Fruit fly (Drosophila melanogaster) whole organism, pupa: ENCODE data around the gene Reg-2.

ENCODE experiments used
- CG10348 ChIP-seq: fragments of 200-800 bp; sonication (Bioruptor generic); IDR thresholded peaks from 2 replicates; pipeline ENCODE4 v1.3.6; 2022; ENCODE audit warnings: missing biosample characterization, missing genetic modification characterization
- CG12605 ChIP-seq: fragments of 200-800 bp; sonication (Bioruptor generic); IDR thresholded peaks from 2 replicates; pipeline ENCODE4 v1.3.6; 2022; ENCODE audit warnings: missing biosample characterization, missing genetic modification characterization
- CG13204 ChIP-seq: fragments of 200-800 bp; sonication (Bioruptor generic); optimal IDR thresholded peaks from 2 replicates; lab custom pipeline; 2018; ENCODE audit warnings: missing biosample characterization, mild to moderate bottlenecking, missing genetic modification characterization, moderate library complexity
- CG14655 ChIP-seq: fragments of 200-800 bp; sonication (Bioruptor generic); optimal IDR thresholded peaks from 3 replicates; lab custom pipeline; 2017; ENCODE audit warnings: mild to moderate bottlenecking, missing biosample characterization, missing genetic modification reagents, missing genetic modification characterization
- CG15710 ChIP-seq: fragments of 200-800 bp; sonication (Bioruptor generic); optimal IDR thresholded peaks from 2 replicates; lab custom pipeline; 2018; ENCODE audit warnings: missing biosample characterization, mild to moderate bottlenecking, missing genetic modification characterization, moderate library complexity
- CG17806 ChIP-seq: fragments of 200-800 bp; sonication (Bioruptor generic); optimal IDR thresholded peaks from 2 replicates; lab custom pipeline; 2018; ENCODE audit warnings: missing biosample characterization, mild to moderate bottlenecking, missing genetic modification characterization, moderate library complexity
- CG32121 ChIP-seq: fragments of 200-800 bp; sonication (Bioruptor generic); IDR thresholded peaks from 2 replicates; pipeline ENCODE4 v1.3.6; 2022; ENCODE audit warnings: missing biosample characterization, missing genetic modification characterization
- CG34367 ChIP-seq: fragments of 200-800 bp; sonication (Bioruptor generic); optimal IDR thresholded peaks from 2 replicates; lab custom pipeline; 2018; ENCODE audit warnings: missing biosample characterization, mild to moderate bottlenecking, missing genetic modification characterization
- CG4496 ChIP-seq: fragments of 200-800 bp; sonication (Bioruptor generic); IDR thresholded peaks from 3 replicates; pipeline ENCODE4 v1.3.6; 2022; ENCODE audit warnings: missing biosample characterization, missing genetic modification characterization
- CG8159 ChIP-seq: fragments of 200-800 bp; sonication (Bioruptor generic); optimal IDR thresholded peaks from 3 replicates; lab custom pipeline; 2018; ENCODE audit warnings: missing biosample characterization, mild to moderate bottlenecking, missing genetic modification characterization, moderate library complexity
- CG8301 ChIP-seq: fragments of 200-800 bp; sonication (Bioruptor generic); optimal IDR thresholded peaks from 2 replicates; lab custom pipeline; 2018; ENCODE audit warnings: missing biosample characterization, mild to moderate bottlenecking, missing genetic modification characterization
- CG9948 ChIP-seq: fragments of 200-800 bp; sonication (Bioruptor generic); optimal IDR thresholded peaks from 2 replicates; lab custom pipeline; 2018; ENCODE audit warnings: missing biosample characterization, mild to moderate bottlenecking, missing genetic modification characterization, moderate library complexity
- D1 ChIP-seq: fragments of 200-800 bp; sonication (Bioruptor generic); optimal IDR thresholded peaks from 2 replicates; lab custom pipeline; 2018; ENCODE audit warnings: missing biosample characterization, mild to moderate bottlenecking, missing genetic modification characterization, moderate library complexity
- EcR ChIP-seq: fragments of 200-800 bp; sonication (Bioruptor generic); optimal IDR thresholded peaks from 3 replicates; lab custom pipeline; 2019; ENCODE audit warnings: missing biosample characterization, missing genetic modification characterization, mild to moderate bottlenecking, moderate library complexity, missing genetic modification reagents
- Ets98B ChIP-seq: fragments of 200-800 bp; sonication (Bioruptor generic); IDR thresholded peaks from 2 replicates; pipeline ENCODE4 v1.3.6; 2022; ENCODE audit warnings: missing biosample characterization, missing genetic modification characterization
- Pif1A ChIP-seq: fragments of 200-800 bp; sonication (Bioruptor generic); optimal IDR thresholded peaks from 3 replicates; lab custom pipeline; 2016; ENCODE audit warnings: missing biosample characterization, missing genetic modification characterization
- Pif1B ChIP-seq: fragments of 200-800 bp; sonication (Bioruptor generic); optimal IDR thresholded peaks from 3 replicates; lab custom pipeline; 2016; ENCODE audit warnings: missing biosample characterization, missing genetic modification characterization
- Snoo ChIP-seq: fragments of 200-800 bp; sonication (Bioruptor generic); optimal IDR thresholded peaks from 3 replicates; lab custom pipeline; 2017; ENCODE audit warnings: missing biosample characterization, mild to moderate bottlenecking, missing genetic modification characterization, inconsistent platforms
- fd96Ca ChIP-seq: fragments of 200-800 bp; sonication (Bioruptor generic); IDR thresholded peaks from 3 replicates; pipeline ENCODE4 v1.3.6; 2022; ENCODE audit warnings: missing biosample characterization, missing genetic modification characterization
- gl ChIP-seq: fragments of 200-800 bp; sonication (Bioruptor generic); optimal IDR thresholded peaks from 2 replicates; lab custom pipeline; 2018; ENCODE audit warnings: missing biosample characterization, mild to moderate bottlenecking, missing genetic modification characterization
- rn ChIP-seq: fragments of 200-800 bp; sonication (Bioruptor generic); IDR thresholded peaks from 2 replicates; pipeline ENCODE4 v1.3.6; 2022; ENCODE audit warnings: missing biosample characterization, missing genetic modification characterization

Reg-2 gene

DNA sequence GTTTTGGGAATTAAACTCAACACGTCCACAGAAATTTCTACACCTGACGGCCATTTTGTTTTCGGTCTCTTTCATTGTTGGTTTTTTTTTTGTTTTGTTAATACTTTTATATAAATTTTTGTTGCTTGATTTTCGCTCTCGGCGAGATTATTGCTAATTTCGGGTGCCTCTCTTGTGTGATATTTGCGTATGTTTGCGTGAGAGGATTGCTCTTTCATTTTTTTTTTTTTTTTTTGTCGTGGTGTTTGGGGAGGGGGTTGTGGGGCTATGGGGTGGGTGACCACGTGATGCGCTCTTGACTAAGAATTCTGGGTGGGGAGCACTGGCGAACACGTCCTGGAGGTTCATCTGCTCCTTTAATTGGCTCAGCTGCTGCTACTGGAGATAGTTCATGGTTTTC lies 19.5 kb upstream of the Reg-2 start:
- no peak for TF ChIP-seq CG8159 (tag; lab: Kevin White, UChicago)
- no peak for TF ChIP-seq CG14655 (GFP tag; lab: Kevin White, UChicago)
- no peak for TF ChIP-seq CG34367 (tag; lab: Kevin White, UChicago)
- peak; percentile 59 for TF ChIP-seq Ets98B (GFP tag; lab: Robert Waterston, UW)
- TF ChIP-seq CG15710 (tag; lab: Kevin White, UChicago), result no peak
- TF ChIP-seq gl (tag; lab: Kevin White, UChicago), result no peak
- no peak for TF ChIP-seq Pif1B (GFP tag; lab: Kevin White, UChicago)
- TF ChIP-seq fd96Ca (GFP tag; lab: Robert Waterston, UW), result 0 out of 3 replicates have a peak, but pooled peaks have one; percentile 9
- no peak for TF ChIP-seq EcR (GFP tag; lab: Kevin White, UChicago)
- TF ChIP-seq CG12605, result 0 out of 2 replicates have a peak, but pooled peaks have one; percentile 46
- peak; percentile 59 for TF ChIP-seq CG32121
- no peak for TF ChIP-seq D1 (tag; lab: Kevin White, UChicago)
- no peak for TF ChIP-seq CG9948 (tag; lab: Kevin White, UChicago)
- TF ChIP-seq CG4496 (GFP tag; lab: Robert Waterston, UW), result no peak
- no peak for TF ChIP-seq CG8301
- TF ChIP-seq CG17806 (tag; lab: Kevin White, UChicago), result no peak
- no peak for TF ChIP-seq CG13204 (GFP tag; lab: Kevin White, UChicago)

DNA sequence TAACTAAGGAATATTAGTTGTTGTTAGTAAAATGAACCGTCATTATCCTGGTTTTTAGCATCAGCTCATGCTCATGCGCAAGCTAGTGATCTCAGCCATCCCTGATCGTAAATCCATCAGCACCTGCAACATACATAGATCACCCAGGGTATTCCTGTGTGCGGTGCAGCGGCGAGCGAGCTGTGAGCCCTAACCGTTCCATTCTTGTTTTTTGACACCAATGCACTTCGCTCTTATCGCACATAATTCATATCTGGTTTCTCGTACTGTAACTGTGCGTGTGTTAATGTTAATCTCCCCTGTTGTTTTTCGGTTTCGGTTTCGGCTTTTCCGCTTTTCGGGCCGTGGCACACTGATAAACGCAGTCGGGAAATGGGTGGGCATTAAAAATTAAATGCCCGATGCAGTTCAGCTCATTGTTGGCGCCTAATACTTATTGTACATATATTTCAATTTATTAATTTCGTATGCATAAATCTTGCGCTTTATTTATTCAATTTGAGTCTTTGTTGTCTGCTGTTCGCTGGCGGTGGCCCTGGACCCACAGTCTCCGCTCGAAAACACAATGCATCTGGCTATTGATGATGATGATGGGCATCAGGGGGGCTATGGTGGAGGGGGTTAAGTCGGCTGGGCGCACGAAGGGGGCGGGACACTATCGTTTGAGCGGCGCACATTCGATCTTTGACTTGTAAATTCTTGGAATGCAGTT lies 18.0 kb upstream of the Reg-2 start:
- TF ChIP-seq CG32121, result no peak
- TF ChIP-seq fd96Ca (GFP tag; lab: Robert Waterston, UW), result 0 out of 3 replicates have a peak, but pooled peaks have one; percentile 21
- TF ChIP-seq D1 (tag; lab: Kevin White, UChicago), result no peak
- no peak for TF ChIP-seq CG10348
- TF ChIP-seq, all 21 proteins: peak for 1

DNA sequence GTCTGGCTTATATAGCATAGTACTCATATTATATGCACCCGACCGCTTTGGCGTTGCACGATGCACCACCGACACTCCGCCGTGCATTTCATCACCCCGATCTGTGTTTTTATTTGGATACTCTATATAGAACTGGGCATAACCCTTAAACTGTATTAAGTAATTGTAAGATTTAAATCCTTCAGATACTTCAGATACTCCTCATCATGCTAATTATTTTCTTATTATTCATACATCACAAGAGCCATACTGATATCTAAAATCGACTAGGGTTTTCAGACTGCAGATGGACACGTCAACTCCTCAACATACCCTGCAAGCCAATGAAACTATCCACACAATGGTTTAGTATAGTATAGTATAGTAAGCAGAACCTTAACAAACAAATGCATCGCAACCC lies 17.2 kb upstream of the Reg-2 start:
- TF ChIP-seq gl (tag; lab: Kevin White, UChicago), result no peak
- peak; percentile 63 for TF ChIP-seq CG14655 (GFP tag; lab: Kevin White, UChicago)
- peak; percentile 59 for TF ChIP-seq CG17806 (tag; lab: Kevin White, UChicago)
- peak; percentile 80; the same call in 2 of the 3 replicates for TF ChIP-seq CG4496 (GFP tag; lab: Robert Waterston, UW)
- peak; percentile 43 for TF ChIP-seq CG15710 (tag; lab: Kevin White, UChicago)
- TF ChIP-seq D1 (tag; lab: Kevin White, UChicago), result no peak
- peak; percentile 48 for TF ChIP-seq CG8159 (tag; lab: Kevin White, UChicago)
- TF ChIP-seq Snoo (tag; lab: Kevin White, UChicago), result no peak
- TF ChIP-seq Ets98B (GFP tag; lab: Robert Waterston, UW), result peak; percentile 60
- 0 out of 2 replicates have a peak, but pooled peaks have one; percentile 25 for TF ChIP-seq rn (GFP tag; lab: Robert Waterston, UW)
- no peak for TF ChIP-seq CG10348
- peak; percentile 28 for TF ChIP-seq CG34367 (tag; lab: Kevin White, UChicago)
- TF ChIP-seq EcR (GFP tag; lab: Kevin White, UChicago), result no peak
- TF ChIP-seq CG9948 (tag; lab: Kevin White, UChicago), result peak; percentile 60
- TF ChIP-seq CG8301, result peak; percentile 50
- TF ChIP-seq Pif1B (GFP tag; lab: Kevin White, UChicago), result peak; percentile 15
- TF ChIP-seq Pif1A (GFP tag; lab: Kevin White, UChicago), result peak; percentile 61
- TF ChIP-seq CG12605, result no peak
- no peak for TF ChIP-seq CG13204 (GFP tag; lab: Kevin White, UChicago)
- peak; percentile 71 for TF ChIP-seq CG32121
- peak; percentile 62; the same call in 1 of the 3 replicates for TF ChIP-seq fd96Ca (GFP tag; lab: Robert Waterston, UW)

DNA sequence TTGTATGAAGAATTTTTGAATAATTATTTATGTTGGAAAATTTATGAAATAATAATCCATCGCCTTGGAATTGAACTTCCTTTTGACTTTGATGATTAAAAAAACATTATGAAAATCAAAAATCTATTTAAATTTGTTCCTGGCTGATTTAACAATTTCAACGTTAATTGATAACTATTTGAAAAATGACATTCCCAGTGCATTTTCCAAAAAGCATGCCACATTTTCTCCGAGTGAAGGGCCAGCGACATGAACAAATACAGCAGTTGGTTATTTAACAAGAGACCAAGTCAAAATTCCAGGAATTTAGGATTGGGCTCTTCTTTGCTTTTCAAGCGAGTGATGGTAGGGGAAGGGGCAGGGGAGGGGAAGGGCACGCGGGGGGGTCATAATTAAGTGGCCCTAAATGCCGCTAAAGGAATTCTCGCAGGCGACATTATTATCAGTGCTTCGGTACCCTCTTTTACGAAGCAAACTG lies 16.0 kb upstream of the Reg-2 start:
- TF ChIP-seq Snoo (tag; lab: Kevin White, UChicago) (peak; percentile 55), CG12605 (no peak), CG8301 (peak; percentile 73), CG17806 (tag; lab: Kevin White, UChicago) (peak; percentile 90), rn (GFP tag; lab: Robert Waterston, UW) (no peak), Pif1A (GFP tag; lab: Kevin White, UChicago) (peak; percentile 67), CG15710 (tag; lab: Kevin White, UChicago) (peak; percentile 87), gl (tag; lab: Kevin White, UChicago) (peak; percentile 64), CG9948 (tag; lab: Kevin White, UChicago) (peak; percentile 94), CG32121 (no peak), CG4496 (GFP tag; lab: Robert Waterston, UW) (peak; percentile 42; the same call in 1 of the 3 replicates), CG34367 (tag; lab: Kevin White, UChicago) (peak; percentile 84), CG8159 (tag; lab: Kevin White, UChicago) (peak; percentile 93), CG14655 (GFP tag; lab: Kevin White, UChicago) (peak; percentile 88), CG13204 (GFP tag; lab: Kevin White, UChicago) (peak; percentile 25), EcR (GFP tag; lab: Kevin White, UChicago) (no peak), Ets98B (GFP tag; lab: Robert Waterston, UW) (no peak), CG10348 (no peak), Pif1B (GFP tag; lab: Kevin White, UChicago) (peak; percentile 63), fd96Ca (GFP tag; lab: Robert Waterston, UW) (no peak), D1 (tag; lab: Kevin White, UChicago) (peak; percentile 83)
